Worm (Caenorhabditis elegans): Measurements from ENCODE around the gene C16D9.3.

DNA sequence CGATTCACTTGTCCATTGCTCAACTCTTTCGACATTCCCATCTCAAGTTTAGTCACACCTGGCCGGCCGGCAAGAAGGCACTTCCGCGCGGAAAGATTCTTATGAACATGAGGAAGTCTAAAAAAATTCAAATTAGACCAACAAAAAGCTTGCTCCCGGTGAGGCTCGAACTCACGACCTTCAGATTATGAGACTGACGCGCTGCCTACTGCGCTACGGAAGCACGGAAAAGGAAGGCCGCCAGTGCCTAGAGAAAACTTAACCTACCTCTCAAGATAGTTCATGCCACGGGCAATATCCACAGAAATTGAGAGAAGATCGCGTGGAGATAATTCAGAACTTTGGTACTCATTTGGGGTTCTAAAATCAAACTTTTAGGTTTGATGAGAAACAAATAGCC is 9.8 kb downstream of the C16D9.3 start:
- TF ChIP-seq flt-1 (GFP tag; IDR thresholded peaks at IDR 0.05) (peak; percentile 60; the same call in 1 of the 2 replicates), klf-2 (GFP tag; conservative IDR thresholded peaks at IDR 0.05) (no peak)
